Fruit fly (Drosophila melanogaster): Measurements from ENCODE around the gene Sec61gamma.

dm6 chrX:19606558-19606957 lies 36.6 kb upstream of the Sec61gamma start:
- TF ChIP-seq h (optimal IDR thresholded peaks at IDR 0.05) (no peak), Sin3A (optimal IDR thresholded peaks at IDR 0.05) (no peak), Myc (optimal IDR thresholded peaks at IDR 0.05) (no peak), psq (optimal IDR thresholded peaks at IDR 0.05) (no peak), ttk (optimal IDR thresholded peaks at IDR 0.05) (no peak)
